Fruit fly (Drosophila melanogaster) whole organism, embryonic: ENCODE results near the gene Atg6.
A peak's percentile ranks its signal among the peaks of the same experiment; 100 is the strongest.

Source experiments
- Bdp1 ChIP-seq: fragments of 200-800 bp; sonication (Bioruptor generic); optimal IDR thresholded peaks from 3 replicates; lab custom pipeline; 2016; ENCODE audit warnings: missing biosample characterization, missing genetic modification characterization
- Bgb ChIP-seq: fragments of 200-800 bp; sonication (Bioruptor generic); IDR thresholded peaks from 2 replicates; pipeline ENCODE4 v1.3.6; 2022; ENCODE audit warnings: missing biosample characterization, missing genetic modification characterization; ENCODE audit not compliant: partially characterized antibody
- Blimp-1 ChIP-seq: fragments of 200-800 bp; sonication (Bioruptor generic); optimal IDR thresholded peaks from 3 replicates; lab custom pipeline; 2018; ENCODE audit warnings: missing biosample characterization, missing genetic modification characterization, mild to moderate bottlenecking, moderate library complexity, missing genetic modification reagents
- Bteb2 ChIP-seq: fragments of 200-800 bp; sonication (Bioruptor generic); optimal IDR thresholded peaks from 2 replicates; lab custom pipeline; 2016; ENCODE audit warnings: missing biosample characterization, missing genetic modification characterization
- CG10209 ChIP-seq: fragments of 200-800 bp; sonication (Bioruptor generic); optimal IDR thresholded peaks from 3 replicates; lab custom pipeline; 2017; ENCODE audit warnings: missing biosample characterization, mild to moderate bottlenecking, missing genetic modification characterization, missing genetic modification reagents
- CG10267 ChIP-seq: fragments of 200-800 bp; sonication (Bioruptor generic); optimal IDR thresholded peaks from 2 replicates; lab custom pipeline; 2018; ENCODE audit warnings: missing biosample characterization, mild to moderate bottlenecking, missing genetic modification characterization, moderate library complexity
- CG11504 ChIP-seq: fragments of 200-800 bp; sonication (Bioruptor generic); optimal IDR thresholded peaks from 3 replicates; lab custom pipeline; 2019; ENCODE audit warnings: missing biosample characterization, mild to moderate bottlenecking, missing genetic modification characterization, moderate library complexity
- CG14050 ChIP-seq: fragments of 200-800 bp; sonication (Bioruptor generic); IDR thresholded peaks from 3 replicates; pipeline ENCODE4 v1.3.6; 2022; ENCODE audit warnings: missing biosample characterization, missing genetic modification characterization
- CG18476 ChIP-seq: fragments of 200-800 bp; sonication (Bioruptor generic); optimal IDR thresholded peaks from 2 replicates; lab custom pipeline; 2016; ENCODE audit warnings: missing biosample characterization, mild to moderate bottlenecking, missing genetic modification characterization
- CG18619 ChIP-seq: fragments of 200-800 bp; sonication (Bioruptor generic); optimal IDR thresholded peaks from 3 replicates; lab custom pipeline; 2017; ENCODE audit warnings: missing biosample characterization, mild to moderate bottlenecking, missing genetic modification characterization
- CG2875 ChIP-seq: fragments of 200-800 bp; sonication (Bioruptor generic); optimal IDR thresholded peaks from 2 replicates; lab custom pipeline; 2017; ENCODE audit warnings: missing biosample characterization, mild to moderate bottlenecking, missing genetic modification characterization, missing genetic modification reagents
- CG3163 ChIP-seq: fragments of 200-800 bp; sonication (Bioruptor generic); optimal IDR thresholded peaks from 3 replicates; lab custom pipeline; 2016; ENCODE audit warnings: missing biosample characterization, missing genetic modification characterization
- CG3407 ChIP-seq: fragments of 200-800 bp; sonication (Bioruptor generic); optimal IDR thresholded peaks from 2 replicates; lab custom pipeline; 2018; ENCODE audit warnings: missing biosample characterization, mild to moderate bottlenecking, missing genetic modification characterization
- CG3726 ChIP-seq: fragments of 200-800 bp; sonication (Bioruptor generic); IDR thresholded peaks from 3 replicates; pipeline ENCODE4, ENCODE4 v1.3.6; 2022; ENCODE audit warnings: missing biosample characterization, missing genetic modification characterization
- CG3995 ChIP-seq: fragments of 200-800 bp; sonication (Bioruptor generic); optimal IDR thresholded peaks from 3 replicates; lab custom pipeline; 2016; ENCODE audit warnings: missing biosample characterization, missing genetic modification characterization
- CG4282 ChIP-seq: fragments of 200-800 bp; sonication (Bioruptor generic); optimal IDR thresholded peaks from 2 replicates; lab custom pipeline; 2016; ENCODE audit warnings: missing biosample characterization, missing genetic modification characterization
- CG4820 ChIP-seq: fragments of 200-800 bp; sonication (Bioruptor generic); optimal IDR thresholded peaks from 3 replicates; lab custom pipeline; 2016; ENCODE audit warnings: missing biosample characterization, missing genetic modification characterization
- CG6791 ChIP-seq: fragments of 200-800 bp; sonication (Bioruptor generic); IDR thresholded peaks from 3 replicates; pipeline ENCODE4 v1.3.6; 2022; ENCODE audit warnings: missing biosample characterization, missing genetic modification characterization; ENCODE audit not compliant: partially characterized antibody
- CG8281 ChIP-seq: fragments of 200-800 bp; sonication (Bioruptor generic); optimal IDR thresholded peaks from 2 replicates; lab custom pipeline; 2018; ENCODE audit warnings: missing biosample characterization, mild to moderate bottlenecking, missing genetic modification characterization, moderate library complexity
- CG9215 ChIP-seq: fragments of 200-800 bp; sonication (Bioruptor generic); IDR thresholded peaks from 2 replicates; pipeline ENCODE4 v1.3.6; 2022; ENCODE audit warnings: missing biosample characterization, missing genetic modification characterization
- Camta ChIP-seq: fragments of 200-800 bp; sonication (Bioruptor generic); optimal IDR thresholded peaks from 2 replicates; lab custom pipeline; 2016; ENCODE audit warnings: missing biosample characterization, missing genetic modification characterization
- D ChIP-seq, 2 experiments: fragments of 200-800 bp in 1 of 2; fragments of >200 bp in 1 of 2; sonication (Bioruptor generic) in 1 of 2; optimal IDR thresholded peaks; 2 replicates in 1 of 2; 3 replicates in 1 of 2; lab custom pipeline; 2017; ENCODE audit warnings: mild to moderate bottlenecking in 1 of 2, missing biosample characterization in 1 of 2, missing genetic modification characterization in 1 of 2, missing genetic modification reagents in 1 of 2
- Dad ChIP-seq: fragments of 200-800 bp; sonication (Bioruptor generic); optimal IDR thresholded peaks from 3 replicates; lab custom pipeline; 2016; ENCODE audit warnings: missing biosample characterization, missing genetic modification characterization
- Dip3 ChIP-seq: fragments of 200-800 bp; sonication (Bioruptor generic); optimal IDR thresholded peaks from 3 replicates; lab custom pipeline; 2016; ENCODE audit warnings: missing biosample characterization, missing genetic modification characterization
- Dp ChIP-seq: fragments of 200-800 bp; sonication (Bioruptor generic); optimal IDR thresholded peaks from 2 replicates; lab custom pipeline; 2018; ENCODE audit warnings: missing biosample characterization, mild to moderate bottlenecking, missing genetic modification characterization, moderate library complexity
- Drgx ChIP-seq: fragments of 200-800 bp; sonication (Bioruptor generic); IDR thresholded peaks from 2 replicates; pipeline ENCODE4 v1.3.6; 2022; ENCODE audit warnings: missing biosample characterization, missing genetic modification characterization
- Hey ChIP-seq: fragments of 200-800 bp; sonication (Bioruptor generic); optimal IDR thresholded peaks from 3 replicates; lab custom pipeline; 2018; ENCODE audit warnings: missing biosample characterization, mild to moderate bottlenecking, missing genetic modification characterization
- Hmr ChIP-seq: fragments of 200-800 bp; sonication (Bioruptor generic); optimal IDR thresholded peaks from 3 replicates; lab custom pipeline; 2017; ENCODE audit warnings: mild to moderate bottlenecking, missing biosample characterization, missing genetic modification reagents, missing genetic modification characterization
- Sry-δ ChIP-seq: fragments of 200-800 bp; sonication (Bioruptor generic); optimal IDR thresholded peaks from 2 replicates; lab custom pipeline; 2016; ENCODE audit warnings: missing biosample characterization, missing genetic modification characterization
- ac ChIP-seq: fragments of 200-800 bp; sonication (Bioruptor generic); optimal IDR thresholded peaks from 3 replicates; lab custom pipeline; 2017; ENCODE audit warnings: missing biosample characterization, mild to moderate bottlenecking, missing genetic modification characterization
- ase ChIP-seq: fragments of 200-800 bp; sonication (Bioruptor generic); IDR thresholded peaks from 3 replicates; pipeline ENCODE4 v1.3.6; 2022; ENCODE audit warnings: missing biosample characterization, missing genetic modification characterization
- crp ChIP-seq, 2 experiments: fragments of 200-800 bp; sonication (Bioruptor generic); optimal IDR thresholded peaks; 2 replicates in 1 of 2; 3 replicates in 1 of 2; lab custom pipeline; 2017; ENCODE audit warnings: missing biosample characterization in 2 of 2, missing genetic modification characterization in 2 of 2, mild to moderate bottlenecking in 1 of 2, moderate library complexity in 1 of 2
- dan ChIP-seq: fragments of 200-800 bp; sonication (Bioruptor generic); IDR thresholded peaks from 2 replicates; pipeline ENCODE4 v1.3.6; 2022; ENCODE audit warnings: missing biosample characterization, missing genetic modification characterization
- en ChIP-seq: fragments of 200-800 bp; sonication (Bioruptor generic); optimal IDR thresholded peaks from 2 replicates; lab custom pipeline; 2016; ENCODE audit warnings: missing biosample characterization, missing genetic modification characterization
- fd64A ChIP-seq: fragments of 200-800 bp; sonication (Bioruptor generic); optimal IDR thresholded peaks from 3 replicates; lab custom pipeline; 2018; ENCODE audit warnings: missing biosample characterization, mild to moderate bottlenecking, missing genetic modification characterization
- gce ChIP-seq: fragments of 200-800 bp; sonication (Bioruptor generic); IDR thresholded peaks from 3 replicates; pipeline ENCODE4 v1.3.6; 2022; ENCODE audit warnings: missing biosample characterization, missing genetic modification characterization
- gem ChIP-seq: fragments of 200-800 bp; sonication (Bioruptor generic); optimal IDR thresholded peaks from 2 replicates; lab custom pipeline; 2019; ENCODE audit warnings: missing biosample characterization, mild to moderate bottlenecking, missing genetic modification characterization, moderate library complexity
- gsb-n ChIP-seq: fragments of 200-800 bp; sonication (Bioruptor generic); optimal IDR thresholded peaks from 3 replicates; lab custom pipeline; 2018; ENCODE audit warnings: missing biosample characterization, mild to moderate bottlenecking, missing genetic modification characterization
- gt ChIP-seq: fragments of 200-800 bp; sonication (Bioruptor generic); IDR thresholded peaks from 2 replicates; pipeline ENCODE4 v1.3.6; 2022; ENCODE audit warnings: missing biosample characterization, missing genetic modification characterization
- hbn ChIP-seq: fragments of 200-800 bp; sonication (Bioruptor generic); IDR thresholded peaks from 2 replicates; pipeline ENCODE4 v1.3.6; 2022; ENCODE audit warnings: missing biosample characterization, missing genetic modification characterization; ENCODE audit not compliant: partially characterized antibody
- ind ChIP-seq: fragments of 200-800 bp; sonication (Bioruptor generic); optimal IDR thresholded peaks from 3 replicates; lab custom pipeline; 2016; ENCODE audit warnings: missing biosample characterization, missing genetic modification characterization
- jigr1 ChIP-seq: fragments of 200-800 bp; sonication (Bioruptor generic); IDR thresholded peaks from 3 replicates; pipeline ENCODE4 v1.3.6; 2022; ENCODE audit warnings: missing biosample characterization, missing genetic modification characterization
- mld ChIP-seq: fragments of 200-800 bp; sonication (Bioruptor generic); IDR thresholded peaks from 3 replicates; pipeline ENCODE4 v1.3.6; 2022; ENCODE audit warnings: missing biosample characterization, missing genetic modification characterization; ENCODE audit not compliant: partially characterized antibody
- nom ChIP-seq: fragments of 200-800 bp; sonication (Bioruptor generic); optimal IDR thresholded peaks from 2 replicates; lab custom pipeline; 2017; ENCODE audit warnings: missing biosample characterization, missing genetic modification characterization, mild to moderate bottlenecking, moderate library complexity, missing genetic modification reagents
- sens ChIP-seq: fragments of 200-800 bp; sonication (Bioruptor generic); peaks from one replicate; lab custom pipeline; 2016; ENCODE audit warnings: missing biosample characterization, missing genetic modification characterization
- tin ChIP-seq: fragments of 200-800 bp; sonication (Bioruptor generic); optimal IDR thresholded peaks from 3 replicates; lab custom pipeline; 2016; ENCODE audit warnings: missing biosample characterization, missing genetic modification characterization
- toy ChIP-seq: fragments of 200-800 bp; sonication (Bioruptor generic); IDR thresholded peaks from 2 replicates; pipeline ENCODE4 v1.3.6; 2022; ENCODE audit warnings: missing biosample characterization, missing genetic modification characterization
- trem ChIP-seq: fragments of 200-800 bp; optimal IDR thresholded peaks from 3 replicates; lab custom pipeline; 2019; ENCODE audit warnings: missing biosample characterization, mild to moderate bottlenecking, missing genetic modification characterization, moderate library complexity
- vfl ChIP-seq: fragments of 200-800 bp; sonication (Bioruptor generic); optimal IDR thresholded peaks from 2 replicates; lab custom pipeline; 2016; ENCODE audit warnings: missing biosample characterization, missing genetic modification characterization
- wor ChIP-seq: fragments of 200-800 bp; sonication (Bioruptor generic); IDR thresholded peaks from 2 replicates; pipeline ENCODE4 v1.3.6; 2022; ENCODE audit warnings: missing biosample characterization, missing genetic modification characterization

The Atg6 gene

dm6 chr3R:24010637-24011214 lies 39.9 kb downstream of the Atg6 start (continued):
- peak; percentile 40 for TF ChIP-seq CG10267 (tag; lab: Kevin White, UChicago)
- TF ChIP-seq CG18476: no peak
- peak; percentile 21; the same call in 1 of the 3 replicates for TF ChIP-seq gce (GFP tag; lab: Robert Waterston, UW)
- 0 out of 3 replicates have a peak, but pooled peaks have one; percentile 29 for TF ChIP-seq jigr1 (GFP tag; lab: Robert Waterston, UW)
- no peak for TF ChIP-seq wor (GFP tag; lab: Robert Waterston, UW)
- no peak for TF ChIP-seq CG4820
- TF ChIP-seq ase (GFP tag; lab: Robert Waterston, UW): no peak
- no peak for TF ChIP-seq Bdp1
- peak; percentile 35 for TF ChIP-seq CG3407 (GFP tag; lab: Kevin White, UChicago)
- no peak for TF ChIP-seq hbn (GFP tag; lab: Robert Waterston, UW)
- peak; percentile 67 for TF ChIP-seq CG10209 (GFP tag; lab: Kevin White, UChicago)
- TF ChIP-seq Dip3 (GFP tag; lab: Kevin White, UChicago): no peak
- 0 out of 3 replicates have a peak, but pooled peaks have one; percentile 56 for TF ChIP-seq CG3726 (GFP tag; lab: Robert Waterston, UW)
- TF ChIP-seq Blimp-1 (GFP tag; lab: Kevin White, UChicago): peak; percentile 53
- TF ChIP-seq trem (tag; lab: Kevin White, UChicago): no peak
- TF ChIP-seq Sry-δ: no peak
- no peak for TF ChIP-seq mld
- no peak for TF ChIP-seq CG8281 (tag; lab: Kevin White, UChicago)
- TF ChIP-seq CG2875 (GFP tag; lab: Kevin White, UChicago): no peak
- TF ChIP-seq dan (GFP tag; lab: Robert Waterston, UW): no peak
- no peak for TF ChIP-seq CG3163 (GFP tag; lab: Kevin White, UChicago)
- no peak for TF ChIP-seq en (GFP tag; lab: Kevin White, UChicago)
- TF ChIP-seq Camta (GFP tag; lab: Kevin White, UChicago): no peak
- peak; percentile 41; the same call in 2 of the 3 replicates for TF ChIP-seq CG14050 (GFP tag; lab: Robert Waterston, UW)
- TF ChIP-seq fd64A: no peak
- TF ChIP-seq vfl (GFP tag; lab: Kevin White, UChicago): no peak
- TF ChIP-seq Drgx (GFP tag; lab: Robert Waterston, UW): peak; percentile 74
- peak; percentile 64 for TF ChIP-seq CG18619 (GFP tag; lab: Kevin White, UChicago)
- peak; percentile 28 for TF ChIP-seq ind
- no peak for TF ChIP-seq tin (GFP tag; lab: Kevin White, UChicago)
- TF ChIP-seq nom (GFP tag; lab: Kevin White, UChicago): peak; percentile 48
- TF ChIP-seq Dp: no peak
- peak; percentile 78 for TF ChIP-seq CG11504 (tag; lab: Kevin White, UChicago)
- peak; percentile 9 for TF ChIP-seq gsb-n (tag; lab: Kevin White, UChicago)
- no peak for TF ChIP-seq Hey (tag; lab: Kevin White, UChicago)
- peak; percentile 74 for TF ChIP-seq gem (tag; lab: Kevin White, UChicago)
- no peak for TF ChIP-seq CG3995 (GFP tag; lab: Kevin White, UChicago)
- no peak for TF ChIP-seq Bgb (GFP tag; lab: Robert Waterston, UW)
- TF ChIP-seq CG4282 (GFP tag; lab: Kevin White, UChicago): no peak
- TF ChIP-seq Hmr: peak; percentile 74
- TF ChIP-seq crp (GFP tag; optimal IDR thresholded peaks at IDR 0.05; lab: Kevin White, UChicago): no peak
- no peak for TF ChIP-seq gt (GFP tag; lab: Robert Waterston, UW)
- TF ChIP-seq CG6791 (GFP tag; lab: Robert Waterston, UW): no peak
- TF ChIP-seq toy (GFP tag; lab: Robert Waterston, UW): no peak
- TF ChIP-seq Dad (GFP tag; lab: Kevin White, UChicago): peak; percentile 35
- TF ChIP-seq Bteb2 (GFP tag; lab: Kevin White, UChicago): no peak
- no peak for TF ChIP-seq ac (GFP tag; lab: Kevin White, UChicago)
- TF ChIP-seq D (optimal IDR thresholded peaks at IDR 0.05; lab: Kevin White, UChicago): no peak
- no peak for TF ChIP-seq D (GFP tag; optimal IDR thresholded peaks at IDR 0.05; lab: Kevin White, UChicago)
- peak; percentile 74 for TF ChIP-seq sens (GFP tag; lab: Kevin White, UChicago)
- TF ChIP-seq CG9215 (GFP tag; lab: Robert Waterston, UW): peak; percentile 50
